Fruit fly (Drosophila melanogaster) whole organism, embryonic: ENCODE data around the gene Tim17a1.

ENCODE experiments used
- CG10267 ChIP-seq: fragments of 200-800 bp; sonication (Bioruptor generic); optimal IDR thresholded peaks from 2 replicates; lab custom pipeline; 2018; ENCODE audit warnings: missing biosample characterization, mild to moderate bottlenecking, missing genetic modification characterization, moderate library complexity
- CG11695 ChIP-seq: fragments of 200-800 bp; sonication (Bioruptor generic); IDR thresholded peaks from 3 replicates; pipeline ENCODE4 v1.3.6; 2022; ENCODE audit warnings: missing biosample characterization, missing genetic modification characterization
- CG12104 ChIP-seq: fragments of 200-800 bp; sonication (Bioruptor generic); optimal IDR thresholded peaks from 3 replicates; lab custom pipeline; 2016; ENCODE audit warnings: missing biosample characterization, missing genetic modification characterization
- CG1233 ChIP-seq: fragments of 200-800 bp; sonication (Bioruptor generic); optimal IDR thresholded peaks from 4 replicates; lab custom pipeline; 2018; ENCODE audit warnings: missing biosample characterization, mild to moderate bottlenecking, missing genetic modification characterization
- CG14710 ChIP-seq: fragments of 200-800 bp; sonication (Bioruptor generic); optimal IDR thresholded peaks from 3 replicates; lab custom pipeline; 2019; ENCODE audit warnings: missing biosample characterization, mild to moderate bottlenecking, missing genetic modification characterization, moderate library complexity
- CG15601 ChIP-seq: fragments of 200-800 bp; sonication (Bioruptor generic); optimal IDR thresholded peaks from 3 replicates; lab custom pipeline; 2019; ENCODE audit warnings: missing biosample characterization, mild to moderate bottlenecking, missing genetic modification characterization, moderate library complexity
- CG16813 ChIP-seq: fragments of 200-800 bp; sonication (Bioruptor generic); IDR thresholded peaks from 3 replicates; pipeline ENCODE4 v1.3.6; 2022; ENCODE audit warnings: missing biosample characterization, missing genetic modification characterization; ENCODE audit not compliant: partially characterized antibody
- CG17385 ChIP-seq: fragments of 200-800 bp; sonication (Bioruptor generic); optimal IDR thresholded peaks from 3 replicates; lab custom pipeline; 2018; ENCODE audit warnings: missing biosample characterization, mild to moderate bottlenecking, missing genetic modification characterization
- CG2129 ChIP-seq: fragments of 200-800 bp; sonication (Bioruptor generic); IDR thresholded peaks from 2 replicates; pipeline ENCODE4 v1.3.6; 2022; ENCODE audit warnings: missing biosample characterization, missing genetic modification characterization; ENCODE audit not compliant: partially characterized antibody
- CG3065 ChIP-seq: fragments of 200-800 bp; sonication (Bioruptor generic); optimal IDR thresholded peaks from 2 replicates; lab custom pipeline; 2016; ENCODE audit warnings: missing biosample characterization, missing genetic modification characterization
- CG31224 ChIP-seq: fragments of 200-800 bp; sonication (Bioruptor generic); IDR thresholded peaks from 2 replicates; pipeline ENCODE4 v1.3.6; 2022; ENCODE audit warnings: missing biosample characterization, missing genetic modification characterization
- CG4404 ChIP-seq: fragments of 200-800 bp; sonication (Bioruptor generic); IDR thresholded peaks from 2 replicates; pipeline ENCODE4 v1.3.6; 2022; ENCODE audit warnings: missing biosample characterization, missing genetic modification characterization
- CG4707 ChIP-seq: fragments of 200-800 bp; sonication (Bioruptor generic); optimal IDR thresholded peaks from 2 replicates; lab custom pipeline; 2018; ENCODE audit warnings: missing biosample characterization, mild to moderate bottlenecking, missing genetic modification characterization, moderate library complexity
- CG6683 ChIP-seq: fragments of 200-800 bp; sonication (Bioruptor generic); optimal IDR thresholded peaks from 2 replicates; lab custom pipeline; 2017; ENCODE audit warnings: missing biosample characterization, mild to moderate bottlenecking, missing genetic modification characterization, missing genetic modification reagents
- CG6765 ChIP-seq: fragments of 200-800 bp; sonication (Bioruptor generic); optimal IDR thresholded peaks from 3 replicates; lab custom pipeline; 2017; ENCODE audit warnings: missing biosample characterization, mild to moderate bottlenecking, missing genetic modification characterization
- CG7786 ChIP-seq: fragments of 200-800 bp; sonication (Bioruptor generic); optimal IDR thresholded peaks from 2 replicates; lab custom pipeline; 2016; ENCODE audit warnings: missing biosample characterization, missing genetic modification characterization
- CG7839 ChIP-seq: fragments of 200-800 bp; sonication (Bioruptor generic); optimal IDR thresholded peaks from 3 replicates; lab custom pipeline; 2018; ENCODE audit warnings: missing biosample characterization, mild to moderate bottlenecking, missing genetic modification characterization, moderate library complexity
- CG7963 ChIP-seq: fragments of 200-800 bp; sonication (Bioruptor generic); IDR thresholded peaks from 3 replicates; pipeline ENCODE4 v1.3.6; 2022; ENCODE audit warnings: missing biosample characterization, missing genetic modification characterization; ENCODE audit not compliant: partially characterized antibody
- CG9797 ChIP-seq: fragments of 200-800 bp; sonication (Bioruptor generic); optimal IDR thresholded peaks from 3 replicates; lab custom pipeline; 2018; ENCODE audit warnings: missing biosample characterization, mild to moderate bottlenecking, missing genetic modification characterization
- CTCF ChIP-seq: fragments of 200-800 bp; sonication (Bioruptor generic); optimal IDR thresholded peaks from 2 replicates; lab custom pipeline; 2017; ENCODE audit warnings: missing biosample characterization, mild to moderate bottlenecking, missing genetic modification characterization, moderate library complexity
- D19A ChIP-seq: fragments of 200-800 bp; optimal IDR thresholded peaks from 3 replicates; lab custom pipeline; 2019; ENCODE audit warnings: missing biosample characterization, mild to moderate bottlenecking, missing genetic modification characterization, moderate library complexity
- HLHmδ ChIP-seq: fragments of 200-800 bp; sonication (Bioruptor generic); optimal IDR thresholded peaks from 2 replicates; lab custom pipeline; 2018; ENCODE audit warnings: missing biosample characterization, mild to moderate bottlenecking, missing genetic modification characterization, moderate library complexity
- HmgD ChIP-seq: fragments of 200-800 bp; sonication (Bioruptor generic); optimal IDR thresholded peaks from 3 replicates; lab custom pipeline; 2016; ENCODE audit warnings: missing biosample characterization, missing genetic modification characterization
- Hmr ChIP-seq: fragments of 200-800 bp; sonication (Bioruptor generic); optimal IDR thresholded peaks from 3 replicates; lab custom pipeline; 2017; ENCODE audit warnings: mild to moderate bottlenecking, missing biosample characterization, missing genetic modification reagents, missing genetic modification characterization
- Hsf ChIP-seq: fragments of 200-800 bp; sonication (Bioruptor generic); optimal IDR thresholded peaks from 3 replicates; lab custom pipeline; 2016; ENCODE audit warnings: missing biosample characterization, missing genetic modification characterization
- MBD-R2 ChIP-seq: fragments of 200-800 bp; sonication (Bioruptor generic); IDR thresholded peaks from 2 replicates; pipeline ENCODE4 v1.3.6; 2022; ENCODE audit warnings: missing biosample characterization, missing genetic modification characterization
- NK7.1 ChIP-seq: fragments of 200-800 bp; sonication (Bioruptor generic); optimal IDR thresholded peaks from 3 replicates; lab custom pipeline; 2016; ENCODE audit warnings: missing biosample characterization, missing genetic modification characterization
- Poxn ChIP-seq: fragments of 200-800 bp; sonication (Bioruptor generic); IDR thresholded peaks from 2 replicates; pipeline ENCODE4 v1.3.6; 2022; ENCODE audit warnings: missing biosample characterization, missing genetic modification characterization
- abd-A ChIP-seq: fragments of 200-800 bp; sonication (Bioruptor generic); optimal IDR thresholded peaks from 3 replicates; lab custom pipeline; 2019; ENCODE audit warnings: missing biosample characterization, mild to moderate bottlenecking, missing genetic modification characterization, moderate library complexity
- ash1 ChIP-seq: fragments of 200-800 bp; sonication (Bioruptor generic); optimal IDR thresholded peaks from 2 replicates; lab custom pipeline; 2018; ENCODE audit warnings: missing biosample characterization, mild to moderate bottlenecking, missing genetic modification characterization
- bab2 ChIP-seq: fragments of 200-800 bp; sonication (Bioruptor generic); optimal IDR thresholded peaks from 2 replicates; lab custom pipeline; 2016; ENCODE audit warnings: missing biosample characterization, missing genetic modification characterization
- cas ChIP-seq: fragments of 200-800 bp; sonication (Bioruptor generic); IDR thresholded peaks from 2 replicates; pipeline ENCODE4 v1.3.6; 2022; ENCODE audit warnings: missing biosample characterization, missing genetic modification characterization
- cato ChIP-seq: fragments of 200-800 bp; sonication (Bioruptor generic); optimal IDR thresholded peaks from 2 replicates; lab custom pipeline; 2016; ENCODE audit warnings: missing biosample characterization, missing genetic modification characterization, borderline replicate concordance
- croc ChIP-seq: fragments of 200-800 bp; sonication (Bioruptor generic); conservative IDR thresholded peaks from 3 replicates; pipeline ENCODE4 v1.3.6; 2022; ENCODE audit warnings: missing biosample characterization, missing genetic modification characterization
- dm ChIP-seq: fragments of 200-800 bp; sonication (Bioruptor generic); optimal IDR thresholded peaks from 3 replicates; lab custom pipeline; 2016; ENCODE audit warnings: missing biosample characterization, missing genetic modification characterization
- ewg ChIP-seq: fragments of 200-800 bp; sonication (Bioruptor generic); optimal IDR thresholded peaks from 3 replicates; lab custom pipeline; 2017; ENCODE audit warnings: mild to moderate bottlenecking, missing biosample characterization, missing genetic modification reagents, missing genetic modification characterization
- fd96Cb ChIP-seq: fragments of 200-800 bp; sonication (Bioruptor generic); optimal IDR thresholded peaks from 2 replicates; lab custom pipeline; 2018; ENCODE audit warnings: missing biosample characterization, mild to moderate bottlenecking, missing genetic modification characterization, moderate library complexity
- grau ChIP-seq: fragments of 200-800 bp; optimal IDR thresholded peaks from 3 replicates; lab custom pipeline; 2019; ENCODE audit warnings: missing biosample characterization, mild to moderate bottlenecking, missing genetic modification characterization, moderate library complexity
- klu ChIP-seq: fragments of 200-800 bp; sonication (Bioruptor generic); IDR thresholded peaks from 2 replicates; pipeline ENCODE4 v1.3.6; 2022; ENCODE audit warnings: missing biosample characterization, missing genetic modification characterization
- lbe ChIP-seq: fragments of 200-800 bp; sonication (Bioruptor generic); optimal IDR thresholded peaks from 2 replicates; lab custom pipeline; 2016; ENCODE audit warnings: missing biosample characterization, mild to moderate bottlenecking, missing genetic modification characterization
- lmd ChIP-seq: fragments of 200-800 bp; sonication (Bioruptor generic); IDR thresholded peaks from 2 replicates; pipeline ENCODE4 v1.3.6; 2022; ENCODE audit warnings: missing biosample characterization, missing genetic modification characterization
- lov ChIP-seq, 2 experiments: fragments of 200-800 bp in 1 of 2; fragments of >200 bp in 1 of 2; sonication (Bioruptor generic) in 1 of 2; IDR thresholded peaks in 1 of 2; optimal IDR thresholded peaks in 1 of 2; 2 replicates in 1 of 2; 3 replicates in 1 of 2; pipeline versions ENCODE4 v1.3.6 to Lab custom; 2017 to 2022; ENCODE audit warnings: missing biosample characterization in 1 of 2, missing genetic modification characterization in 1 of 2
- pan ChIP-seq, 4 experiments: fragments of >200 bp in 3 of 4; fragments of 200-800 bp in 1 of 4; sonication (Bioruptor generic) in 1 of 4; optimal IDR thresholded peaks in 3 of 4; IDR thresholded peaks in 1 of 4; 2 replicates each; pipeline versions ENCODE4 v1.3.6 to Lab custom; 2017 to 2022; ENCODE audit warnings: missing biosample characterization in 2 of 4, missing genetic modification characterization in 2 of 4, mixed read lengths in 1 of 4
- phol ChIP-seq: fragments of 200-800 bp; sonication (Bioruptor generic); optimal IDR thresholded peaks from 3 replicates; lab custom pipeline; 2018; ENCODE audit warnings: missing biosample characterization, mild to moderate bottlenecking, missing genetic modification characterization, moderate library complexity
- prd ChIP-seq, 3 experiments: fragments of >200 bp in 2 of 3; fragments of 200-800 bp in 1 of 3; sonication (Bioruptor generic) in 1 of 3; optimal IDR thresholded peaks in 2 of 3; IDR thresholded peaks in 1 of 3; 2 replicates in 2 of 3; 3 replicates in 1 of 3; pipeline versions ENCODE4 v1.3.6 to Lab custom; 2017 to 2022; ENCODE audit warnings: missing biosample characterization in 1 of 3, missing genetic modification characterization in 1 of 3
- rib ChIP-seq: fragments of 200-800 bp; sonication (Bioruptor generic); IDR thresholded peaks from 2 replicates; pipeline ENCODE4 v1.3.6; 2022; ENCODE audit warnings: missing biosample characterization, missing genetic modification characterization
- run ChIP-seq: fragments of 200-800 bp; sonication (Bioruptor generic); optimal IDR thresholded peaks from 3 replicates; lab custom pipeline; 2018; ENCODE audit warnings: missing biosample characterization, mild to moderate bottlenecking, missing genetic modification characterization
- scrt ChIP-seq: fragments of 200-800 bp; sonication (Bioruptor generic); optimal IDR thresholded peaks from 2 replicates; lab custom pipeline; 2018; ENCODE audit warnings: missing biosample characterization, mild to moderate bottlenecking, missing genetic modification characterization, moderate library complexity
- ssp ChIP-seq: fragments of 200-800 bp; sonication (Bioruptor generic); IDR thresholded peaks from 2 replicates; pipeline ENCODE4 v1.3.6; 2022; ENCODE audit warnings: missing biosample characterization, missing genetic modification characterization
- tgo ChIP-seq: fragments of 200-800 bp; sonication (Bioruptor generic); IDR thresholded peaks from 3 replicates; pipeline ENCODE4 v1.3.6; 2022; ENCODE audit warnings: missing biosample characterization, missing genetic modification characterization

Tim17a1 gene

dm6 chr3R:12345989-12346388 is 18.5 kb downstream of the Tim17a1 start (continued):
- TF ChIP-seq CG7963 = no peak
- no peak for TF ChIP-seq bab2 (GFP tag; lab: Kevin White, UChicago)
- no peak for TF ChIP-seq pan (optimal IDR thresholded peaks at IDR 0.05; lab: Kevin White, UChicago)
- no peak for TF ChIP-seq pan (GFP tag; optimal IDR thresholded peaks at IDR 0.05 in 1 of 2, IDR thresholded peaks at IDR 0.05 in 1 of 2)
- no peak for TF ChIP-seq cato (GFP tag; lab: Kevin White, UChicago)
- peak; percentile 19 for TF ChIP-seq CG14710
- no peak for TF ChIP-seq lov (optimal IDR thresholded peaks at IDR 0.05; lab: Kevin White, UChicago)
- no peak for TF ChIP-seq lov (GFP tag; IDR thresholded peaks at IDR 0.05; lab: Robert Waterston, UW)
- peak; percentile 41 for TF ChIP-seq phol (tag; lab: Kevin White, UChicago)
- TF ChIP-seq NK7.1 (GFP tag; lab: Kevin White, UChicago) = no peak
- TF ChIP-seq cas (GFP tag; lab: Robert Waterston, UW) = no peak
- TF ChIP-seq CG15601 (tag; lab: Kevin White, UChicago) = peak; percentile 7
- no peak for TF ChIP-seq CG9797 (GFP tag; lab: Kevin White, UChicago)
- TF ChIP-seq Poxn (GFP tag; lab: Robert Waterston, UW) = no peak
- no peak for TF ChIP-seq CG2129 (GFP tag; lab: Robert Waterston, UW)
- TF ChIP-seq run (tag; lab: Kevin White, UChicago) = no peak
- TF ChIP-seq CG17385 (GFP tag; lab: Kevin White, UChicago) = no peak
- no peak for TF ChIP-seq CG7786 (GFP tag; lab: Kevin White, UChicago)
- no peak for TF ChIP-seq Hsf (GFP tag; lab: Kevin White, UChicago)
- TF ChIP-seq CG7839 = peak; percentile 35
- no peak for TF ChIP-seq tgo (GFP tag; lab: Robert Waterston, UW)
- peak; percentile 23 for TF ChIP-seq fd96Cb (tag; lab: Kevin White, UChicago)
- TF ChIP-seq lbe = no peak
- TF ChIP-seq MBD-R2 (GFP tag; lab: Robert Waterston, UW) = no peak
- TF ChIP-seq CG11695 = no peak
- TF ChIP-seq Hmr (GFP tag; lab: Kevin White, UChicago) = no peak
- TF ChIP-seq abd-A (tag; lab: Kevin White, UChicago) = no peak
- no peak for TF ChIP-seq prd (optimal IDR thresholded peaks at IDR 0.05; lab: Kevin White, UChicago)
- TF ChIP-seq prd (GFP tag; IDR thresholded peaks at IDR 0.05; lab: Robert Waterston, UW) = peak; percentile 32; the same call in 1 of the 3 replicates
- no peak for TF ChIP-seq ewg
- TF ChIP-seq scrt (GFP tag; lab: Kevin White, UChicago) = no peak
- no peak for TF ChIP-seq ash1
- no peak for TF ChIP-seq dm (GFP tag; lab: Kevin White, UChicago)
- peak; percentile 12 for TF ChIP-seq CG12104
- TF ChIP-seq ssp (GFP tag; lab: Robert Waterston, UW) = no peak
- no peak for TF ChIP-seq HmgD (GFP tag; lab: Kevin White, UChicago)
- peak; percentile 13 for TF ChIP-seq CG10267 (tag; lab: Kevin White, UChicago)
- no peak for TF ChIP-seq CTCF (GFP tag; lab: Kevin White, UChicago)
- no peak for TF ChIP-seq rib (GFP tag; lab: Robert Waterston, UW)
- no peak for TF ChIP-seq CG4404 (GFP tag; lab: Robert Waterston, UW)
- TF ChIP-seq CG3065 (GFP tag; lab: Kevin White, UChicago) = no peak
- peak; percentile 34 for TF ChIP-seq grau
- no peak for TF ChIP-seq croc
- no peak for TF ChIP-seq lmd (GFP tag; lab: Robert Waterston, UW)
- TF ChIP-seq CG6765 (GFP tag; lab: Kevin White, UChicago) = no peak
- no peak for TF ChIP-seq CG1233 (GFP tag; lab: Kevin White, UChicago)
- TF ChIP-seq CG4707 (GFP tag; lab: Kevin White, UChicago) = no peak
- TF ChIP-seq CG31224 (GFP tag; lab: Robert Waterston, UW) = no peak
- no peak for TF ChIP-seq CG6683 (GFP tag; lab: Kevin White, UChicago)
- TF ChIP-seq D19A (tag; lab: Kevin White, UChicago) = peak; percentile 11
- TF ChIP-seq CG16813 = no peak
- no peak for TF ChIP-seq klu (GFP tag; lab: Robert Waterston, UW)
- no peak for TF ChIP-seq HLHmδ (GFP tag; lab: Kevin White, UChicago)
